Fruit fly (Drosophila melanogaster) whole organism, embryonic: Measurements from ENCODE around the gene Vti1a.

Experiments used
- CG11560 ChIP-seq: fragments of 200-800 bp; sonication (Bioruptor generic); IDR thresholded peaks from 3 replicates; pipeline ENCODE4 v1.3.6; 2022; ENCODE audit warnings: missing biosample characterization, missing genetic modification characterization
- CG12219 ChIP-seq: fragments of 200-800 bp; sonication (Bioruptor generic); optimal IDR thresholded peaks from 3 replicates; lab custom pipeline; 2018; ENCODE audit warnings: missing biosample characterization, mild to moderate bottlenecking, missing genetic modification characterization
- CG13123 ChIP-seq: fragments of 200-800 bp; sonication (Bioruptor generic); optimal IDR thresholded peaks from 2 replicates; lab custom pipeline; 2016; ENCODE audit warnings: missing biosample characterization, missing genetic modification characterization
- CG13424 ChIP-seq: fragments of 200-800 bp; sonication (Bioruptor generic); optimal IDR thresholded peaks from 2 replicates; lab custom pipeline; 2019; ENCODE audit warnings: missing biosample characterization, mild to moderate bottlenecking, missing genetic modification characterization, moderate library complexity
- CG14014 ChIP-seq: fragments of 200-800 bp; sonication (Bioruptor generic); IDR thresholded peaks from 2 replicates; pipeline ENCODE4 v1.3.6; 2022; ENCODE audit warnings: missing biosample characterization, missing genetic modification characterization
- CG15011 ChIP-seq: fragments of 200-800 bp; sonication (Bioruptor generic); optimal IDR thresholded peaks from 3 replicates; lab custom pipeline; 2018; ENCODE audit warnings: missing biosample characterization, mild to moderate bottlenecking, missing genetic modification characterization
- CG15479 ChIP-seq: fragments of 200-800 bp; sonication (Bioruptor generic); optimal IDR thresholded peaks from 3 replicates; lab custom pipeline; 2019; ENCODE audit warnings: missing biosample characterization, mild to moderate bottlenecking, missing genetic modification characterization, moderate library complexity
- CG1602 ChIP-seq: fragments of 200-800 bp; sonication (Bioruptor generic); optimal IDR thresholded peaks from 3 replicates; lab custom pipeline; 2016; ENCODE audit warnings: missing biosample characterization, missing genetic modification characterization
- CG2129 ChIP-seq: fragments of 200-800 bp; sonication (Bioruptor generic); IDR thresholded peaks from 2 replicates; pipeline ENCODE4 v1.3.6; 2022; ENCODE audit warnings: missing biosample characterization, missing genetic modification characterization; ENCODE audit not compliant: partially characterized antibody
- CG2875 ChIP-seq: fragments of 200-800 bp; sonication (Bioruptor generic); optimal IDR thresholded peaks from 2 replicates; lab custom pipeline; 2017; ENCODE audit warnings: missing biosample characterization, mild to moderate bottlenecking, missing genetic modification characterization, missing genetic modification reagents
- CG30431 ChIP-seq: fragments of 200-800 bp; sonication (Bioruptor generic); optimal IDR thresholded peaks from 2 replicates; lab custom pipeline; 2017; ENCODE audit warnings: missing biosample characterization, missing genetic modification characterization
- CG31365 ChIP-seq: fragments of 200-800 bp; sonication (Bioruptor generic); optimal IDR thresholded peaks from 2 replicates; lab custom pipeline; 2018; ENCODE audit warnings: missing biosample characterization, mild to moderate bottlenecking, missing genetic modification characterization
- CG33557 ChIP-seq: fragments of 200-800 bp; sonication (Bioruptor generic); optimal IDR thresholded peaks from 2 replicates; lab custom pipeline; 2019; ENCODE audit warnings: missing biosample characterization, mild to moderate bottlenecking, missing genetic modification characterization, moderate library complexity
- CG4617 ChIP-seq: fragments of 200-800 bp; sonication (Bioruptor generic); optimal IDR thresholded peaks from 3 replicates; lab custom pipeline; 2016; ENCODE audit warnings: missing biosample characterization, missing genetic modification characterization, borderline replicate concordance
- CG7357 ChIP-seq: fragments of 200-800 bp; sonication (Bioruptor generic); IDR thresholded peaks from 3 replicates; pipeline ENCODE4 v1.3.6; 2022; ENCODE audit warnings: missing biosample characterization, missing genetic modification characterization
- CG7745 ChIP-seq: fragments of 200-800 bp; sonication (Bioruptor generic); optimal IDR thresholded peaks from 2 replicates; lab custom pipeline; 2018; ENCODE audit warnings: missing biosample characterization, mild to moderate bottlenecking, missing genetic modification characterization, moderate library complexity
- CG9609 ChIP-seq: fragments of 200-800 bp; sonication (Bioruptor generic); optimal IDR thresholded peaks from 3 replicates; lab custom pipeline; 2016; ENCODE audit warnings: missing biosample characterization, missing genetic modification characterization
- Dfd ChIP-seq, 2 experiments: fragments of >200 bp; optimal IDR thresholded peaks; 2 replicates each; lab custom pipeline; 2017; ENCODE audit warnings: missing biosample characterization in 2 of 2, missing genetic modification characterization in 2 of 2
- Doc3 ChIP-seq: fragments of 200-800 bp; sonication (Bioruptor generic); IDR thresholded peaks from 3 replicates; pipeline ENCODE4 v1.3.6; 2022; ENCODE audit warnings: missing biosample characterization, missing genetic modification characterization; ENCODE audit not compliant: partially characterized antibody
- HLH4C ChIP-seq: fragments of 200-800 bp; sonication (Bioruptor generic); IDR thresholded peaks from 3 replicates; pipeline ENCODE4 v1.3.6; 2022; ENCODE audit warnings: missing biosample characterization, missing genetic modification characterization; ENCODE audit not compliant: partially characterized antibody
- MTF-1 ChIP-seq: fragments of 200-800 bp; sonication (Bioruptor generic); optimal IDR thresholded peaks from 2 replicates; lab custom pipeline; 2018; ENCODE audit warnings: missing biosample characterization, mild to moderate bottlenecking, missing genetic modification characterization, borderline replicate concordance
- NC2β ChIP-seq: fragments of 200-800 bp; sonication (Bioruptor generic); optimal IDR thresholded peaks from 2 replicates; lab custom pipeline; 2016; ENCODE audit warnings: missing biosample characterization, missing genetic modification characterization
- PHDP ChIP-seq: fragments of 200-800 bp; sonication (Bioruptor generic); optimal IDR thresholded peaks from 3 replicates; lab custom pipeline; 2018; ENCODE audit warnings: missing biosample characterization, mild to moderate bottlenecking, missing genetic modification characterization, moderate library complexity
- Pdp1 ChIP-seq, 2 experiments: fragments of 200-800 bp; sonication (Bioruptor generic); optimal IDR thresholded peaks; 3 replicates each; lab custom pipeline; 2016; ENCODE audit warnings: missing biosample characterization in 2 of 2, missing genetic modification characterization in 2 of 2, mild to moderate bottlenecking in 1 of 2, moderate library complexity in 1 of 2
- Ravus ChIP-seq: fragments of 200-800 bp; sonication (Bioruptor generic); IDR thresholded peaks from 2 replicates; pipeline ENCODE4 v1.3.6; 2022; ENCODE audit warnings: missing biosample characterization, missing genetic modification characterization
- Sox102F ChIP-seq: fragments of 200-800 bp; sonication (Bioruptor generic); optimal IDR thresholded peaks from 2 replicates; lab custom pipeline; 2018; ENCODE audit warnings: missing biosample characterization, mild to moderate bottlenecking, missing genetic modification characterization, moderate library complexity
- al ChIP-seq: fragments of 200-800 bp; sonication (Bioruptor generic); IDR thresholded peaks from 2 replicates; pipeline ENCODE4 v1.3.6; 2022; ENCODE audit warnings: missing biosample characterization, missing genetic modification characterization
- aop ChIP-seq: fragments of 200-800 bp; sonication (Bioruptor generic); IDR thresholded peaks from 2 replicates; pipeline ENCODE4 v1.3.6; 2022; ENCODE audit warnings: missing biosample characterization, missing genetic modification characterization
- ash1 ChIP-seq: fragments of 200-800 bp; sonication (Bioruptor generic); optimal IDR thresholded peaks from 2 replicates; lab custom pipeline; 2018; ENCODE audit warnings: missing biosample characterization, mild to moderate bottlenecking, missing genetic modification characterization
- br ChIP-seq: fragments of >200 bp; optimal IDR thresholded peaks from 2 replicates; lab custom pipeline; 2017
- chif ChIP-seq, 2 experiments: fragments of 200-800 bp; sonication (Bioruptor generic); optimal IDR thresholded peaks; 3 replicates each; lab custom pipeline; 2016; ENCODE audit warnings: missing biosample characterization in 2 of 2, missing genetic modification characterization in 2 of 2
- dpn ChIP-seq, 2 experiments: fragments of 200-800 bp; sonication (Bioruptor generic); optimal IDR thresholded peaks; 3 replicates each; lab custom pipeline; 2016; ENCODE audit warnings: missing biosample characterization in 2 of 2, missing genetic modification characterization in 2 of 2
- ems ChIP-seq: fragments of 200-800 bp; sonication (Bioruptor generic); optimal IDR thresholded peaks from 3 replicates; lab custom pipeline; 2016; ENCODE audit warnings: missing biosample characterization, missing genetic modification characterization
- eyg ChIP-seq: fragments of 200-800 bp; sonication (Bioruptor generic); optimal IDR thresholded peaks from 3 replicates; lab custom pipeline; 2016; ENCODE audit warnings: missing biosample characterization, missing genetic modification characterization
- mld ChIP-seq: fragments of 200-800 bp; sonication (Bioruptor generic); IDR thresholded peaks from 3 replicates; pipeline ENCODE4 v1.3.6; 2022; ENCODE audit warnings: missing biosample characterization, missing genetic modification characterization; ENCODE audit not compliant: partially characterized antibody
- org-1 ChIP-seq: fragments of 200-800 bp; sonication (Bioruptor generic); optimal IDR thresholded peaks from 2 replicates; lab custom pipeline; 2017; ENCODE audit warnings: missing biosample characterization, missing genetic modification characterization
- pho ChIP-seq: fragments of 200-800 bp; sonication (Bioruptor generic); optimal IDR thresholded peaks from 2 replicates; lab custom pipeline; 2016; ENCODE audit warnings: missing biosample characterization, missing genetic modification characterization
- phol ChIP-seq: fragments of 200-800 bp; sonication (Bioruptor generic); optimal IDR thresholded peaks from 3 replicates; lab custom pipeline; 2018; ENCODE audit warnings: missing biosample characterization, mild to moderate bottlenecking, missing genetic modification characterization, moderate library complexity
- pnt ChIP-seq: fragments of 200-800 bp; sonication (Bioruptor generic); optimal IDR thresholded peaks from 3 replicates; lab custom pipeline; 2016; ENCODE audit warnings: missing biosample characterization, missing genetic modification characterization
- pum ChIP-seq: fragments of 200-800 bp; sonication (Bioruptor generic); optimal IDR thresholded peaks from 2 replicates; lab custom pipeline; 2016; ENCODE audit warnings: missing biosample characterization, missing genetic modification characterization
- pzg ChIP-seq: fragments of 200-800 bp; sonication (Bioruptor generic); optimal IDR thresholded peaks from 3 replicates; lab custom pipeline; 2018; ENCODE audit warnings: missing biosample characterization, mild to moderate bottlenecking, missing genetic modification characterization, moderate library complexity
- sd ChIP-seq: fragments of 200-800 bp; sonication (Bioruptor generic); optimal IDR thresholded peaks from 3 replicates; lab custom pipeline; 2018; ENCODE audit warnings: missing biosample characterization, mild to moderate bottlenecking, missing genetic modification characterization, moderate library complexity
- sens-2 ChIP-seq: fragments of 200-800 bp; sonication (Bioruptor generic); IDR thresholded peaks from 2 replicates; pipeline ENCODE4 v1.3.6; 2022; ENCODE audit warnings: missing biosample characterization, missing genetic modification characterization
- slp2 ChIP-seq: fragments of 200-800 bp; sonication (Bioruptor generic); optimal IDR thresholded peaks from 2 replicates; lab custom pipeline; 2016; ENCODE audit warnings: missing biosample characterization, missing genetic modification characterization
- sob ChIP-seq: fragments of 200-800 bp; sonication (Bioruptor generic); IDR thresholded peaks from 2 replicates; pipeline ENCODE4 v1.3.6; 2022; ENCODE audit warnings: missing biosample characterization, missing genetic modification characterization
- tna ChIP-seq: fragments of 200-800 bp; sonication (Bioruptor generic); IDR thresholded peaks from 2 replicates; pipeline ENCODE4 v1.3.6; 2022; ENCODE audit warnings: missing biosample characterization, missing genetic modification characterization; ENCODE audit not compliant: partially characterized antibody
- wek ChIP-seq: fragments of 200-800 bp; sonication (Bioruptor generic); optimal IDR thresholded peaks from 3 replicates; lab custom pipeline; 2018; ENCODE audit warnings: missing biosample characterization, mild to moderate bottlenecking, missing genetic modification characterization, moderate library complexity
- yki ChIP-seq: fragments of >200 bp; optimal IDR thresholded peaks from 3 replicates; lab custom pipeline; 2018
- zfh2 ChIP-seq: fragments of 200-800 bp; sonication (Bioruptor generic); optimal IDR thresholded peaks from 2 replicates; lab custom pipeline; 2016; ENCODE audit warnings: missing biosample characterization, missing genetic modification characterization

The Vti1a gene

dm6 chr3L:700160-700917 is 7.6 kb upstream of the Vti1a start (continued):
- no peak for TF ChIP-seq CG2129 (GFP tag; lab: Robert Waterston, UW)
- TF ChIP-seq chif (GFP tag; optimal IDR thresholded peaks at IDR 0.05; lab: Kevin White, UChicago) = peak; percentile 23 to 48
- TF ChIP-seq Doc3 (GFP tag; lab: Robert Waterston, UW) = no peak
- TF ChIP-seq CG4617 (GFP tag; lab: Kevin White, UChicago) = no peak
- TF ChIP-seq br (lab: Kevin White, UChicago) = no peak
- no peak for TF ChIP-seq aop (GFP tag; lab: Robert Waterston, UW)
- no peak for TF ChIP-seq CG7357 (GFP tag; lab: Robert Waterston, UW)
- peak; percentile 13 to 60 for TF ChIP-seq dpn (GFP tag; optimal IDR thresholded peaks at IDR 0.05; lab: Kevin White, UChicago)
- no peak for TF ChIP-seq CG30431 (GFP tag; lab: Kevin White, UChicago)
- peak; percentile 40 for TF ChIP-seq MTF-1
- TF ChIP-seq HLH4C (GFP tag; lab: Robert Waterston, UW) = no peak
- peak; percentile 84 for TF ChIP-seq PHDP (tag; lab: Kevin White, UChicago)
- TF ChIP-seq CG33557 = no peak
- no peak for TF ChIP-seq CG15479 (GFP tag; lab: Kevin White, UChicago)
- no peak for TF ChIP-seq CG11560
- peak; percentile 38 for TF ChIP-seq CG15011 (GFP tag; lab: Kevin White, UChicago)
- peak; percentile 46; the same call in 1 of the 2 replicates for TF ChIP-seq sob (GFP tag; lab: Robert Waterston, UW)
- no peak for TF ChIP-seq wek (GFP tag; lab: Kevin White, UChicago)
- TF ChIP-seq CG2875 = peak; percentile 42
- peak; percentile 42 for TF ChIP-seq CG31365 (tag; lab: Kevin White, UChicago)
- TF ChIP-seq Dfd (GFP tag; optimal IDR thresholded peaks at IDR 0.05; lab: Kevin White, UChicago) = no peak
- TF ChIP-seq CG9609 (GFP tag; lab: Kevin White, UChicago) = no peak
- peak; percentile 10 for TF ChIP-seq NC2β (GFP tag; lab: Kevin White, UChicago)
- no peak for TF ChIP-seq pnt
- no peak for TF ChIP-seq ems (GFP tag; lab: Kevin White, UChicago)
- peak; percentile 53; the same call in 1 of the 2 replicates for TF ChIP-seq CG14014 (GFP tag; lab: Robert Waterston, UW)
- TF ChIP-seq pzg (GFP tag; lab: Kevin White, UChicago) = no peak
- TF ChIP-seq Pdp1 (GFP tag; optimal IDR thresholded peaks at IDR 0.05; lab: Kevin White, UChicago) = peak; percentile 5 to 59
- peak; percentile 66 for TF ChIP-seq phol
- no peak for TF ChIP-seq tna (GFP tag; lab: Robert Waterston, UW)
- no peak for TF ChIP-seq CG7745 (tag; lab: Kevin White, UChicago)
- TF ChIP-seq pho (GFP tag; lab: Kevin White, UChicago) = peak; percentile 53
- TF ChIP-seq mld (GFP tag; lab: Robert Waterston, UW) = no peak
- no peak for TF ChIP-seq pum (GFP tag; lab: Kevin White, UChicago)
- peak; percentile 83 for TF ChIP-seq CG12219 (GFP tag; lab: Kevin White, UChicago)
- no peak for TF ChIP-seq zfh2 (GFP tag; lab: Kevin White, UChicago)
- TF ChIP-seq CG1602 (GFP tag; lab: Kevin White, UChicago) = peak; percentile 9
- TF ChIP-seq sd (tag; lab: Kevin White, UChicago) = no peak
- no peak for TF ChIP-seq ash1 (GFP tag; lab: Kevin White, UChicago)
- TF ChIP-seq Sox102F (GFP tag; lab: Kevin White, UChicago) = peak; percentile 67
- no peak for TF ChIP-seq yki
- peak; percentile 35; the same call in 1 of the 2 replicates for TF ChIP-seq al (GFP tag; lab: Robert Waterston, UW)
- no peak for TF ChIP-seq CG13123
- TF ChIP-seq eyg (GFP tag; lab: Kevin White, UChicago) = peak; percentile 9
- no peak for TF ChIP-seq Ravus (GFP tag; lab: Robert Waterston, UW)
- 0 out of 2 replicates have a peak, but pooled peaks have one; percentile 14 for TF ChIP-seq sens-2 (GFP tag; lab: Robert Waterston, UW)
- TF ChIP-seq CG13424 = peak; percentile 75
- TF ChIP-seq org-1 (GFP tag; lab: Kevin White, UChicago) = peak; percentile 47
- no peak for TF ChIP-seq slp2 (GFP tag; lab: Kevin White, UChicago)
